Worm (Caenorhabditis elegans): Measurements from ENCODE around the gene rmd-6.

The rmd-6 gene

ce11 chrIV:5103229-5103894 lies 34.7 kb downstream of the rmd-6 start, which contains the start of gene C02B10.3:
C02B10.3 (minus strand) TSS chrIV:5103279.
- TF ChIP-seq unc-62 (GFP tag; optimal IDR thresholded peaks at IDR 0.05 in 1 of 2) = peak in 1 of 2 experiments; percentile 81
- TF ChIP-seq unc-62 (tag; optimal IDR thresholded peaks at IDR 0.05) = no peak
- no peak for TF ChIP-seq madf-9 (GFP tag; conservative IDR thresholded peaks at IDR 0.05)
- no peak for TF ChIP-seq D1046.2 (GFP tag; IDR thresholded peaks at IDR 0.05)
- TF ChIP-seq arid-1 (GFP tag; conservative IDR thresholded peaks at IDR 0.05) = no peak
- TF ChIP-seq nhr-237 (tag; optimal IDR thresholded peaks at IDR 0.05) = no peak
- peak; percentile 19 for TF ChIP-seq nhr-11 (tag; optimal IDR thresholded peaks at IDR 0.05)
- TF ChIP-seq lin-29 (GFP tag; IDR thresholded peaks at IDR 0.05) = no peak
- no peak for TF ChIP-seq ama-1 (optimal IDR thresholded peaks at IDR 0.05)
- no peak for TF ChIP-seq lin-39 (tag; optimal IDR thresholded peaks at IDR 0.05)
- TF ChIP-seq F10B5.3 (tag; optimal IDR thresholded peaks at IDR 0.05) = no peak
- TF ChIP-seq Y48G9A.11 (GFP tag; IDR thresholded peaks at IDR 0.05) = no peak
- no peak for TF ChIP-seq F26F4.8 (GFP tag; conservative IDR thresholded peaks at IDR 0.05)
- no peak for TF ChIP-seq Y105C5A.15 (GFP tag; IDR thresholded peaks at IDR 0.05)
- TF ChIP-seq dmd-9 (GFP tag; IDR thresholded peaks at IDR 0.05) = no peak
- no peak for TF ChIP-seq nhr-6 (tag; optimal IDR thresholded peaks at IDR 0.05)
- TF ChIP-seq F37D6.2 (tag; optimal IDR thresholded peaks at IDR 0.05) = no peak
- TF ChIP-seq lsy-2 (tag; optimal IDR thresholded peaks at IDR 0.05) = peak in 1 of 2 experiments; percentile 60
- peak; percentile 86 for TF ChIP-seq aha-1 (tag)
- peak; percentile 60; the same call in 1 of the 2 replicates for TF ChIP-seq ctbp-1 (GFP tag; IDR thresholded peaks at IDR 0.05)
- TF ChIP-seq nhr-102 (tag; optimal IDR thresholded peaks at IDR 0.05) = no peak
- no peak for TF ChIP-seq gei-8 (GFP tag; optimal IDR thresholded peaks at IDR 0.05)
- TF ChIP-seq php-3 (GFP tag; IDR thresholded peaks at IDR 0.05) = no peak
- peak; percentile 38 for TF ChIP-seq mep-1 (tag; optimal IDR thresholded peaks at IDR 0.05)
- peak; percentile 66 for TF ChIP-seq rbr-2 (tag; optimal IDR thresholded peaks at IDR 0.05)
- TF ChIP-seq daf-16 (GFP tag; optimal IDR thresholded peaks at IDR 0.05) = no peak
- TF ChIP-seq daf-16 (tag; optimal IDR thresholded peaks at IDR 0.05) = no peak
- TF ChIP-seq tra-1 (GFP tag; IDR thresholded peaks at IDR 0.05) = no peak
- TF ChIP-seq hmg-1.1 (GFP tag; IDR thresholded peaks at IDR 0.05) = peak; percentile 49; the same call in 1 of the 2 replicates
- TF ChIP-seq mdl-1 (tag; optimal IDR thresholded peaks at IDR 0.05) = peak in 1 of 2 experiments; percentile 56
- peak; percentile 68 for TF ChIP-seq fkh-10 (GFP tag; optimal IDR thresholded peaks at IDR 0.05)
- TF ChIP-seq unc-130 (GFP tag; optimal IDR thresholded peaks at IDR 0.05) = no peak
- no peak for TF ChIP-seq T20F7.1 (GFP tag; optimal IDR thresholded peaks at IDR 0.05)
- TF ChIP-seq dve-1 (tag; optimal IDR thresholded peaks at IDR 0.05; ENCODE audit: insufficient read depth) = no peak
- no peak for TF ChIP-seq mxl-2 (GFP tag; conservative IDR thresholded peaks at IDR 0.05)

ce11 chrIV:5108971-5109370 lies 40.3 kb downstream of the rmd-6 start:
- TF ChIP-seq daf-12 (tag; optimal IDR thresholded peaks at IDR 0.05) (no peak), vab-7 (GFP tag; IDR thresholded peaks at IDR 0.05) (no peak), nhr-6 (tag; optimal IDR thresholded peaks at IDR 0.05) (no peak), mxl-2 (GFP tag; conservative IDR thresholded peaks at IDR 0.05) (no peak), madf-9 (GFP tag; conservative IDR thresholded peaks at IDR 0.05) (no peak), tag-97 (GFP tag; IDR thresholded peaks at IDR 0.05) (no peak)

ce11 chrIV:5109943-5110342 lies 41.3 kb downstream of the rmd-6 start:
- no peak for TF ChIP-seq madf-9 (GFP tag; conservative IDR thresholded peaks at IDR 0.05)
- TF ChIP-seq ceh-28 (tag; optimal IDR thresholded peaks at IDR 0.05) = no peak
- TF ChIP-seq T20F7.1 (GFP tag; optimal IDR thresholded peaks at IDR 0.05) = no peak
- no peak for TF ChIP-seq nhr-237 (tag; optimal IDR thresholded peaks at IDR 0.05)
- no peak for TF ChIP-seq set-16 (GFP tag; IDR thresholded peaks at IDR 0.05)
- no peak for TF ChIP-seq nhr-102 (tag; optimal IDR thresholded peaks at IDR 0.05)
- no peak for TF ChIP-seq mdt-29 (GFP tag; IDR thresholded peaks at IDR 0.05)
- no peak for TF ChIP-seq dpl-1 (GFP tag; optimal IDR thresholded peaks at IDR 0.05)
- TF ChIP-seq jun-1 (tag; optimal IDR thresholded peaks at IDR 0.05) = no peak
- TF ChIP-seq zag-1 (tag; optimal IDR thresholded peaks at IDR 0.05) = no peak
- TF ChIP-seq unc-130 (GFP tag; optimal IDR thresholded peaks at IDR 0.05) = no peak
- no peak for TF ChIP-seq lsy-2 (tag; optimal IDR thresholded peaks at IDR 0.05)
- TF ChIP-seq cey-2 (tag; optimal IDR thresholded peaks at IDR 0.05; ENCODE audit: borderline replicate concordance, insufficient read depth) = no peak
- no peak for TF ChIP-seq lin-15B (tag; optimal IDR thresholded peaks at IDR 0.05)
- TF ChIP-seq arid-1 (GFP tag; conservative IDR thresholded peaks at IDR 0.05) = no peak
- TF ChIP-seq nhr-25 (tag; optimal IDR thresholded peaks at IDR 0.05; ENCODE audit: borderline replicate concordance, insufficient read depth) = no peak
- TF ChIP-seq fos-1 (tag; optimal IDR thresholded peaks at IDR 0.05) = no peak
- TF ChIP-seq mxl-2 (GFP tag; conservative IDR thresholded peaks at IDR 0.05) = no peak
- TF ChIP-seq rbr-2 (tag; optimal IDR thresholded peaks at IDR 0.05) = no peak
